Fruit fly (Drosophila melanogaster) whole organism, embryonic: ENCODE data around the gene Agpat3.

ENCODE experiments used
- Ada2b ChIP-seq: fragments of 200-800 bp; sonication (Bioruptor generic); IDR thresholded peaks from 2 replicates; pipeline ENCODE4 v1.3.6; 2022; ENCODE audit warnings: missing biosample characterization, missing genetic modification characterization
- Atf3 ChIP-seq: fragments of 200-800 bp; sonication (Bioruptor generic); optimal IDR thresholded peaks from 3 replicates; lab custom pipeline; 2016; ENCODE audit warnings: missing biosample characterization, missing genetic modification characterization
- B-H2 ChIP-seq: fragments of 200-800 bp; sonication (Bioruptor generic); optimal IDR thresholded peaks from 2 replicates; lab custom pipeline; 2018; ENCODE audit warnings: missing biosample characterization, mild to moderate bottlenecking, missing genetic modification characterization
- C15 ChIP-seq: fragments of 200-800 bp; sonication (Bioruptor generic); IDR thresholded peaks from 3 replicates; pipeline ENCODE4 v1.3.6; 2022; ENCODE audit warnings: missing biosample characterization, missing genetic modification characterization
- CG10267 ChIP-seq: fragments of 200-800 bp; sonication (Bioruptor generic); optimal IDR thresholded peaks from 2 replicates; lab custom pipeline; 2018; ENCODE audit warnings: missing biosample characterization, mild to moderate bottlenecking, missing genetic modification characterization, moderate library complexity
- CG10274 ChIP-seq: fragments of 200-800 bp; sonication (Bioruptor generic); optimal IDR thresholded peaks from 3 replicates; lab custom pipeline; 2017; ENCODE audit warnings: missing biosample characterization, mild to moderate bottlenecking, missing genetic modification characterization
- CG11504 ChIP-seq: fragments of 200-800 bp; sonication (Bioruptor generic); optimal IDR thresholded peaks from 3 replicates; lab custom pipeline; 2019; ENCODE audit warnings: missing biosample characterization, mild to moderate bottlenecking, missing genetic modification characterization, moderate library complexity
- CG1233 ChIP-seq: fragments of 200-800 bp; sonication (Bioruptor generic); optimal IDR thresholded peaks from 4 replicates; lab custom pipeline; 2018; ENCODE audit warnings: missing biosample characterization, mild to moderate bottlenecking, missing genetic modification characterization
- CG14441 ChIP-seq: fragments of 200-800 bp; sonication (Bioruptor generic); IDR thresholded peaks from 2 replicates; pipeline ENCODE4 v1.3.6; 2022; ENCODE audit warnings: missing biosample characterization, missing genetic modification characterization
- CG14965 ChIP-seq: fragments of 200-800 bp; sonication (Bioruptor generic); optimal IDR thresholded peaks from 2 replicates; lab custom pipeline; 2016; ENCODE audit warnings: missing biosample characterization, missing genetic modification characterization, borderline replicate concordance
- CG15269 ChIP-seq: fragments of 200-800 bp; sonication (Bioruptor generic); optimal IDR thresholded peaks from 2 replicates; lab custom pipeline; 2018; ENCODE audit warnings: missing biosample characterization, mild to moderate bottlenecking, missing genetic modification characterization, moderate library complexity
- CG15601 ChIP-seq: fragments of 200-800 bp; sonication (Bioruptor generic); optimal IDR thresholded peaks from 3 replicates; lab custom pipeline; 2019; ENCODE audit warnings: missing biosample characterization, mild to moderate bottlenecking, missing genetic modification characterization, moderate library complexity
- CG17385 ChIP-seq: fragments of 200-800 bp; sonication (Bioruptor generic); optimal IDR thresholded peaks from 3 replicates; lab custom pipeline; 2018; ENCODE audit warnings: missing biosample characterization, mild to moderate bottlenecking, missing genetic modification characterization
- CG17802 ChIP-seq: fragments of 200-800 bp; sonication (Bioruptor generic); optimal IDR thresholded peaks from 2 replicates; lab custom pipeline; 2018; ENCODE audit warnings: missing biosample characterization, mild to moderate bottlenecking, missing genetic modification characterization, moderate library complexity
- CG2116 ChIP-seq: fragments of 200-800 bp; sonication (Bioruptor generic); optimal IDR thresholded peaks from 3 replicates; lab custom pipeline; 2018; ENCODE audit warnings: missing biosample characterization, mild to moderate bottlenecking, missing genetic modification characterization
- CG2199 ChIP-seq: fragments of 200-800 bp; sonication (Bioruptor generic); IDR thresholded peaks from 3 replicates; pipeline ENCODE4 v1.3.6; 2022; ENCODE audit warnings: missing biosample characterization, missing genetic modification characterization
- CG2875 ChIP-seq: fragments of 200-800 bp; sonication (Bioruptor generic); optimal IDR thresholded peaks from 2 replicates; lab custom pipeline; 2017; ENCODE audit warnings: missing biosample characterization, mild to moderate bottlenecking, missing genetic modification characterization, missing genetic modification reagents
- CG30020 ChIP-seq: fragments of 200-800 bp; optimal IDR thresholded peaks from 2 replicates; lab custom pipeline; 2019; ENCODE audit warnings: missing biosample characterization, mild to moderate bottlenecking, missing genetic modification characterization, moderate library complexity
- CG32767 ChIP-seq: fragments of 200-800 bp; sonication (Bioruptor generic); IDR thresholded peaks from 2 replicates; pipeline ENCODE4 v1.3.6; 2022; ENCODE audit warnings: missing biosample characterization, missing genetic modification characterization
- CG5953 ChIP-seq: fragments of 200-800 bp; sonication (Bioruptor generic); IDR thresholded peaks from 2 replicates; pipeline ENCODE4 v1.3.6; 2022; ENCODE audit warnings: missing biosample characterization, missing genetic modification characterization
- CG6854 ChIP-seq: fragments of 200-800 bp; sonication (Bioruptor generic); optimal IDR thresholded peaks from 3 replicates; lab custom pipeline; 2017; ENCODE audit warnings: missing biosample characterization, mild to moderate bottlenecking, missing genetic modification characterization
- CG7357 ChIP-seq: fragments of 200-800 bp; sonication (Bioruptor generic); IDR thresholded peaks from 3 replicates; pipeline ENCODE4 v1.3.6; 2022; ENCODE audit warnings: missing biosample characterization, missing genetic modification characterization
- CG9215 ChIP-seq: fragments of 200-800 bp; sonication (Bioruptor generic); IDR thresholded peaks from 2 replicates; pipeline ENCODE4 v1.3.6; 2022; ENCODE audit warnings: missing biosample characterization, missing genetic modification characterization
- Hand ChIP-seq: fragments of 200-800 bp; sonication (Bioruptor generic); optimal IDR thresholded peaks from 2 replicates; lab custom pipeline; 2017; ENCODE audit warnings: mild to moderate bottlenecking, missing biosample characterization, missing genetic modification reagents, missing genetic modification characterization
- Med ChIP-seq: fragments of 200-800 bp; sonication (Bioruptor generic); peaks from one replicate; lab custom pipeline; 2016; ENCODE audit warnings: missing biosample characterization, missing genetic modification characterization, mild to moderate bottlenecking, inconsistent platforms, moderate library complexity
- Nf-YB ChIP-seq: fragments of 200-800 bp; sonication (Bioruptor generic); optimal IDR thresholded peaks from 3 replicates; lab custom pipeline; 2019; ENCODE audit warnings: missing biosample characterization, mild to moderate bottlenecking, missing genetic modification characterization, moderate library complexity
- Oli ChIP-seq: fragments of 200-800 bp; sonication (Bioruptor generic); optimal IDR thresholded peaks from 2 replicates; lab custom pipeline; 2018; ENCODE audit warnings: missing biosample characterization, mild to moderate bottlenecking, missing genetic modification characterization, moderate library complexity
- Scr ChIP-seq: fragments of 200-800 bp; sonication (Bioruptor generic); IDR thresholded peaks from 2 replicates; pipeline ENCODE4 v1.3.6; 2022; ENCODE audit warnings: missing biosample characterization, missing genetic modification characterization; ENCODE audit not compliant: partially characterized antibody
- Six4 ChIP-seq: fragments of 200-800 bp; sonication (Bioruptor generic); optimal IDR thresholded peaks from 2 replicates; lab custom pipeline; 2016; ENCODE audit warnings: missing biosample characterization, missing genetic modification characterization
- Sox100B ChIP-seq: fragments of 200-800 bp; sonication (Bioruptor generic); optimal IDR thresholded peaks from 3 replicates; lab custom pipeline; 2018; ENCODE audit warnings: missing biosample characterization, mild to moderate bottlenecking, missing genetic modification characterization
- Sox102F ChIP-seq: fragments of 200-800 bp; sonication (Bioruptor generic); optimal IDR thresholded peaks from 2 replicates; lab custom pipeline; 2018; ENCODE audit warnings: missing biosample characterization, mild to moderate bottlenecking, missing genetic modification characterization, moderate library complexity
- Stat92E ChIP-seq, 3 experiments: fragments of >200 bp in 2 of 3; fragments of 200-800 bp in 1 of 3; sonication (Bioruptor generic) in 1 of 3; optimal IDR thresholded peaks; 2 replicates each; lab custom pipeline; 2017 to 2019; ENCODE audit warnings: missing biosample characterization in 3 of 3, missing genetic modification characterization in 3 of 3, mild to moderate bottlenecking in 1 of 3, moderate library complexity in 1 of 3
- Trl ChIP-seq, 3 experiments: fragments of >200 bp in 2 of 3; fragments of 200-800 bp in 1 of 3; sonication (Bioruptor generic) in 1 of 3; optimal IDR thresholded peaks; 2 replicates in 1 of 3; 3 replicates in 2 of 3; lab custom pipeline; 2016 to 2017; ENCODE audit warnings: missing biosample characterization in 1 of 3, missing genetic modification characterization in 1 of 3
- ab ChIP-seq: fragments of 200-800 bp; sonication (Bioruptor generic); optimal IDR thresholded peaks from 2 replicates; lab custom pipeline; 2016; ENCODE audit warnings: missing biosample characterization, missing genetic modification characterization
- ato ChIP-seq: fragments of 200-800 bp; sonication (Bioruptor generic); IDR thresholded peaks from 2 replicates; pipeline ENCODE4 v1.3.6; 2022; ENCODE audit warnings: missing biosample characterization, missing genetic modification characterization; ENCODE audit not compliant: partially characterized antibody
- bcd ChIP-seq: fragments of 200-800 bp; sonication (Bioruptor generic); optimal IDR thresholded peaks from 2 replicates; lab custom pipeline; 2017; ENCODE audit warnings: missing biosample characterization, mild to moderate bottlenecking, missing genetic modification characterization
- emc ChIP-seq: fragments of 200-800 bp; sonication (Bioruptor generic); optimal IDR thresholded peaks from 2 replicates; lab custom pipeline; 2016; ENCODE audit warnings: missing biosample characterization, missing genetic modification characterization
- gcm2 ChIP-seq: fragments of 200-800 bp; sonication (Bioruptor generic); optimal IDR thresholded peaks from 2 replicates; lab custom pipeline; 2016; ENCODE audit warnings: missing biosample characterization, missing genetic modification characterization
- gt ChIP-seq: fragments of 200-800 bp; sonication (Bioruptor generic); IDR thresholded peaks from 2 replicates; pipeline ENCODE4 v1.3.6; 2022; ENCODE audit warnings: missing biosample characterization, missing genetic modification characterization
- hb ChIP-seq: fragments of 200-800 bp; sonication (Bioruptor generic); IDR thresholded peaks from 3 replicates; pipeline ENCODE4 v1.3.6; 2022; ENCODE audit warnings: missing biosample characterization, missing genetic modification characterization; ENCODE audit not compliant: partially characterized antibody
- jumu ChIP-seq: fragments of 200-800 bp; sonication (Bioruptor generic); optimal IDR thresholded peaks from 3 replicates; lab custom pipeline; 2016; ENCODE audit warnings: missing biosample characterization, missing genetic modification characterization
- lmd ChIP-seq: fragments of 200-800 bp; sonication (Bioruptor generic); IDR thresholded peaks from 2 replicates; pipeline ENCODE4 v1.3.6; 2022; ENCODE audit warnings: missing biosample characterization, missing genetic modification characterization
- mirr ChIP-seq: fragments of 200-800 bp; sonication (Bioruptor generic); optimal IDR thresholded peaks from 3 replicates; lab custom pipeline; 2018; ENCODE audit warnings: missing biosample characterization, mild to moderate bottlenecking, missing genetic modification characterization
- org-1 ChIP-seq: fragments of 200-800 bp; sonication (Bioruptor generic); optimal IDR thresholded peaks from 2 replicates; lab custom pipeline; 2017; ENCODE audit warnings: missing biosample characterization, missing genetic modification characterization
- otp ChIP-seq: fragments of 200-800 bp; sonication (Bioruptor generic); IDR thresholded peaks from 3 replicates; pipeline ENCODE4, ENCODE4 v1.3.6; 2022; ENCODE audit warnings: missing biosample characterization, missing genetic modification characterization
- pita ChIP-seq: fragments of 200-800 bp; sonication (Bioruptor generic); optimal IDR thresholded peaks from 2 replicates; lab custom pipeline; 2017; ENCODE audit warnings: missing biosample characterization, mild to moderate bottlenecking, missing genetic modification characterization
- run ChIP-seq: fragments of 200-800 bp; sonication (Bioruptor generic); optimal IDR thresholded peaks from 3 replicates; lab custom pipeline; 2018; ENCODE audit warnings: missing biosample characterization, mild to moderate bottlenecking, missing genetic modification characterization
- slp2 ChIP-seq: fragments of 200-800 bp; sonication (Bioruptor generic); optimal IDR thresholded peaks from 2 replicates; lab custom pipeline; 2016; ENCODE audit warnings: missing biosample characterization, missing genetic modification characterization
- tin ChIP-seq: fragments of 200-800 bp; sonication (Bioruptor generic); optimal IDR thresholded peaks from 3 replicates; lab custom pipeline; 2016; ENCODE audit warnings: missing biosample characterization, missing genetic modification characterization
- unpg ChIP-seq: fragments of 200-800 bp; sonication (Bioruptor generic); optimal IDR thresholded peaks from 3 replicates; lab custom pipeline; 2018; ENCODE audit warnings: missing biosample characterization, mild to moderate bottlenecking, missing genetic modification characterization, moderate library complexity
- zf30C ChIP-seq: fragments of 200-800 bp; sonication (Bioruptor generic); optimal IDR thresholded peaks from 3 replicates; lab custom pipeline; 2018; ENCODE audit warnings: missing biosample characterization, mild to moderate bottlenecking, missing genetic modification characterization

Gene Agpat3

DNA sequence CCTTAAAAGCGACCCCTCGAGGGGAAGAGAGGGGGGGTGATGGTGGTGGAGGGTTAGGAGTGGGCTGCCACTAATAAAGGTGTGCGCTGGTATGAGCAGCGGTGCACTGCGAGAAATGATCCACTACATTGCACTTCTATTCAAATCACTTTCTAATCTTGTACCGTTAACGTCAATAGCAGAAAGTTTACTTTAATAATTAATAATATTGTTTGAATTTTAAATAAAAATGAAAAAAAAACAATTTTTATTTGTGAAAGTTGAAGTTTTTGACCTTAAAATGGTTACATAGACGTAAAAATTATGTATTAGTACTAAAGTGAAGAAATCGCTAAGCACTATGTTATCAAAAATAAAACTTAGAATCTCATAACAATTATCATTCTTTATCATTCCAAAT lies 7.1 kb upstream of the Agpat3 start (continued):
- TF ChIP-seq CG10267 (tag; lab: Kevin White, UChicago) (peak; percentile 1), CG6854 (no peak), org-1 (no peak), CG2875 (GFP tag; lab: Kevin White, UChicago) (no peak), mirr (GFP tag; lab: Kevin White, UChicago) (no peak), ab (no peak), CG15601 (tag; lab: Kevin White, UChicago) (no peak), CG30020 (tag; lab: Kevin White, UChicago) (no peak), Hand (no peak), hb (no peak), CG10274 (GFP tag; lab: Kevin White, UChicago) (no peak), Med (GFP tag; lab: Kevin White, UChicago) (no peak), pita (no peak), CG11504 (tag; lab: Kevin White, UChicago) (peak; percentile 60), CG15269 (peak; percentile 51), Atf3 (no peak), CG7357 (GFP tag; lab: Robert Waterston, UW) (no peak), Nf-YB (GFP tag; lab: Kevin White, UChicago) (no peak), CG32767 (no peak), Trl (optimal IDR thresholded peaks at IDR 0.05; lab: Kevin White, UChicago) (no peak), Trl (GFP tag; optimal IDR thresholded peaks at IDR 0.05; lab: Kevin White, UChicago) (no peak), Oli (tag; lab: Kevin White, UChicago) (peak; percentile 3), Six4 (GFP tag; lab: Kevin White, UChicago) (no peak), CG14441 (GFP tag; lab: Robert Waterston, UW) (peak; percentile 27; the same call in 1 of the 2 replicates), B-H2 (GFP tag; lab: Kevin White, UChicago) (no peak), CG2116 (GFP tag; lab: Kevin White, UChicago) (no peak), tin (GFP tag; lab: Kevin White, UChicago) (no peak), Scr (GFP tag; lab: Robert Waterston, UW) (no peak), CG2199 (GFP tag; lab: Robert Waterston, UW) (no peak), slp2 (GFP tag; lab: Kevin White, UChicago) (no peak), ato (GFP tag; lab: Robert Waterston, UW) (no peak), unpg (GFP tag; lab: Kevin White, UChicago) (peak; percentile 20), emc (GFP tag; lab: Kevin White, UChicago) (no peak), Sox102F (GFP tag; lab: Kevin White, UChicago) (peak; percentile 23), Sox100B (peak; percentile 29), gcm2 (GFP tag; lab: Kevin White, UChicago) (no peak), otp (GFP tag; lab: Robert Waterston, UW) (no peak), lmd (GFP tag; lab: Robert Waterston, UW) (0 out of 2 replicates have a peak, but pooled peaks have one; percentile 24), bcd (GFP tag; lab: Kevin White, UChicago) (peak; percentile 10), CG1233 (no peak), jumu (no peak), Stat92E (GFP tag; optimal IDR thresholded peaks at IDR 0.05; lab: Kevin White, UChicago) (no peak), CG5953 (GFP tag; lab: Robert Waterston, UW) (no peak), Ada2b (GFP tag; lab: Robert Waterston, UW) (no peak), gt (GFP tag; lab: Robert Waterston, UW) (no peak), C15 (no peak), CG14965 (GFP tag; lab: Kevin White, UChicago) (no peak), CG17385 (GFP tag; lab: Kevin White, UChicago) (peak; percentile 13), zf30C (GFP tag; lab: Kevin White, UChicago) (no peak), run (no peak), CG9215 (GFP tag; lab: Robert Waterston, UW) (no peak), CG17802 (tag; lab: Kevin White, UChicago) (no peak)
